Worm (Caenorhabditis elegans) whole organism, L1 larva: Measurements from ENCODE around the gene K07B1.4.

Experiments
- ceh-82 ChIP-seq, 3 experiments: fragments of 150-350 bp in 1 of 3; sonication (generic microtip) in 2 of 3; optimal IDR thresholded peaks; 2 replicates each; lab custom pipeline; 2014 to 2017; ENCODE audit warnings: missing biosample characterization in 3 of 3, missing genetic modification characterization in 3 of 3
- ets-5 ChIP-seq: fragments of 200-800 bp; sonication (Bioruptor generic); IDR thresholded peaks from 2 replicates; pipeline ENCODE4 v1.3.6; 2022; ENCODE audit warnings: missing genetic modification characterization, missing compliant biosample characterization
- lin-39 ChIP-seq: fragments of 150-350 bp; optimal IDR thresholded peaks from 2 replicates; lab custom pipeline; 2014; ENCODE audit warnings: missing biosample characterization, missing genetic modification reagents, missing genetic modification characterization
- tbx-2 ChIP-seq: sonication (generic microtip); optimal IDR thresholded peaks from 2 replicates; lab custom pipeline; 2016; ENCODE audit warnings: missing genetic modification characterization, missing compliant biosample characterization
- ztf-4 ChIP-seq: fragments of 150-350 bp; optimal IDR thresholded peaks from 2 replicates; lab custom pipeline; 2014; ENCODE audit warnings: missing biosample characterization, missing genetic modification characterization

ce11 chrV:9378335-9378734 is 49.6 kb downstream of the K07B1.4 start, which contains the start of gene E02C12.10:
- TF ChIP-seq tbx-2 (tag; lab: Kevin White, UChicago) (no peak), ceh-82 (tag; optimal IDR thresholded peaks at IDR 0.05; lab: Kevin White, UChicago) (no peak), ets-5 (GFP tag; lab: Robert Waterston, UW) (no peak), lin-39 (tag; lab: Kevin White, UChicago) (no peak), ztf-4 (tag; lab: Kevin White, UChicago) (no peak)
